Fruit fly (Drosophila melanogaster) whole organism, wandering third instar larva: ENCODE results near the gene Sirt4.

Experiments
- Abd-B ChIP-seq: fragments of >200 bp; optimal IDR thresholded peaks from 2 replicates; lab custom pipeline; 2017; ENCODE audit warnings: missing biosample characterization, missing genetic modification characterization
- CG32264 ChIP-seq: fragments of 200-800 bp; sonication (Bioruptor generic); optimal IDR thresholded peaks from 2 replicates; lab custom pipeline; 2016; ENCODE audit warnings: missing biosample characterization, missing genetic modification characterization
- CG9705 ChIP-seq: fragments of 200-800 bp; sonication (Bioruptor generic); optimal IDR thresholded peaks from 2 replicates; lab custom pipeline; 2018; ENCODE audit warnings: missing biosample characterization, mild to moderate bottlenecking, missing genetic modification characterization
- CrebA ChIP-seq: fragments of 200-800 bp; sonication (Bioruptor generic); optimal IDR thresholded peaks from 2 replicates; lab custom pipeline; 2016; ENCODE audit warnings: missing biosample characterization, mild to moderate bottlenecking, missing genetic modification characterization, borderline replicate concordance
- Dif ChIP-seq: fragments of 200-275, 200-300 bp; sonication (Bioruptor generic); optimal IDR thresholded peaks from 2 replicates; lab custom pipeline; 2018; ENCODE audit warnings: missing biosample characterization, missing genetic modification characterization; ENCODE audit not compliant: partially characterized antibody
- GATAd ChIP-seq: sonication (Bioruptor generic); optimal IDR thresholded peaks from 2 replicates; lab custom pipeline; 2016; ENCODE audit warnings: missing biosample characterization, missing genetic modification characterization
- HLH106 ChIP-seq: fragments of 200-800 bp; optimal IDR thresholded peaks from 3 replicates; lab custom pipeline; 2019; ENCODE audit warnings: missing biosample characterization, mild to moderate bottlenecking, missing genetic modification characterization, moderate library complexity
- Hnf4 ChIP-seq: fragments of 200-800 bp; sonication (Bioruptor generic); optimal IDR thresholded peaks from 2 replicates; lab custom pipeline; 2016; ENCODE audit warnings: missing biosample characterization, mild to moderate bottlenecking, missing genetic modification characterization
- Hr78 ChIP-seq: fragments of >200 bp; optimal IDR thresholded peaks from 2 replicates; lab custom pipeline; 2017; ENCODE audit warnings: missing biosample characterization, missing genetic modification characterization
- Hr83 ChIP-seq: fragments of 200-300 bp; sonication (Bioruptor generic); optimal IDR thresholded peaks from 2 replicates; lab custom pipeline; 2016; ENCODE audit warnings: missing biosample characterization, mild to moderate bottlenecking, missing genetic modification characterization, moderate library complexity; ENCODE audit not compliant: poor library complexity, severe bottlenecking
- Jra ChIP-seq: sonication (Bioruptor generic); optimal IDR thresholded peaks from 2 replicates; lab custom pipeline; 2016; ENCODE audit warnings: missing biosample characterization, missing genetic modification characterization
- Mio ChIP-seq: sonication (Bioruptor generic); optimal IDR thresholded peaks from 2 replicates; lab custom pipeline; 2016; ENCODE audit warnings: missing biosample characterization, missing genetic modification characterization
- Myc ChIP-seq: fragments of >200 bp; optimal IDR thresholded peaks from 2 replicates; lab custom pipeline; 2017
- N ChIP-seq: fragments of >200 bp; optimal IDR thresholded peaks from 2 replicates; lab custom pipeline; 2018; ENCODE audit warnings: missing biosample characterization, missing external identifiers, missing genetic modification characterization
- OdsH ChIP-seq: fragments of 200-800 bp; sonication (Bioruptor generic); optimal IDR thresholded peaks from 2 replicates; lab custom pipeline; 2016; ENCODE audit warnings: missing biosample characterization, mild to moderate bottlenecking, missing genetic modification characterization
- Rel ChIP-seq, 2 experiments: fragments of 200-800 bp; sonication (Bioruptor generic) in 1 of 2; optimal IDR thresholded peaks; 2 replicates in 1 of 2; 3 replicates in 1 of 2; lab custom pipeline; 2016 to 2019; ENCODE audit warnings: mild to moderate bottlenecking in 2 of 2, missing biosample characterization in 2 of 2, missing genetic modification characterization in 2 of 2, moderate library complexity in 1 of 2
- Sp1 ChIP-seq: fragments of 200-800 bp; sonication (Bioruptor generic); optimal IDR thresholded peaks from 3 replicates; lab custom pipeline; 2019; ENCODE audit warnings: missing biosample characterization, mild to moderate bottlenecking, missing genetic modification characterization, moderate library complexity
- Vsx2 ChIP-seq: fragments of 200-300, 225-300 bp; sonication (Bioruptor generic); optimal IDR thresholded peaks from 2 replicates; lab custom pipeline; 2018; ENCODE audit warnings: missing biosample characterization, missing genetic modification characterization; ENCODE audit not compliant: partially characterized antibody
- br ChIP-seq: fragments of 200-800 bp; sonication (Bioruptor generic); optimal IDR thresholded peaks from 2 replicates; lab custom pipeline; 2016; ENCODE audit warnings: missing biosample characterization, missing genetic modification characterization
- brk ChIP-seq: fragments of 200-800 bp; sonication (Bioruptor generic); optimal IDR thresholded peaks from 2 replicates; lab custom pipeline; 2016; ENCODE audit warnings: missing biosample characterization, mild to moderate bottlenecking, missing genetic modification characterization
- dmrt93B ChIP-seq: fragments of 200-800 bp; sonication (Bioruptor generic); optimal IDR thresholded peaks from 2 replicates; lab custom pipeline; 2018; ENCODE audit warnings: missing biosample characterization, mild to moderate bottlenecking, missing genetic modification characterization
- dsf ChIP-seq: sonication (Bioruptor generic); optimal IDR thresholded peaks from 2 replicates; lab custom pipeline; 2016; ENCODE audit warnings: missing biosample characterization, missing genetic modification characterization, borderline replicate concordance
- ey ChIP-seq: fragments of 200-800 bp; sonication (Bioruptor generic); optimal IDR thresholded peaks from 2 replicates; lab custom pipeline; 2016; ENCODE audit warnings: missing biosample characterization, missing genetic modification characterization
- foxo ChIP-seq, 2 experiments: fragments of 200-800 bp; sonication (Bioruptor generic); optimal IDR thresholded peaks; 2 replicates in 1 of 2; 3 replicates in 1 of 2; lab custom pipeline; 2016 to 2017; ENCODE audit warnings: missing biosample characterization in 2 of 2, missing genetic modification characterization in 2 of 2
- fru ChIP-seq: fragments of 200-800 bp; sonication (Bioruptor generic); optimal IDR thresholded peaks from 3 replicates; lab custom pipeline; 2016; ENCODE audit warnings: missing biosample characterization, mild to moderate bottlenecking, missing genetic modification characterization
- h ChIP-seq: fragments of 200-800 bp; sonication (Bioruptor generic); optimal IDR thresholded peaks from 3 replicates; lab custom pipeline; 2016; ENCODE audit warnings: missing biosample characterization, mild to moderate bottlenecking, missing genetic modification characterization
- jim ChIP-seq: fragments of 175-275, 200-325 bp; sonication (Bioruptor generic); optimal IDR thresholded peaks from 2 replicates; lab custom pipeline; 2016; ENCODE audit warnings: missing biosample characterization, mild to moderate bottlenecking, missing genetic modification characterization
- pan ChIP-seq: fragments of >200 bp; optimal IDR thresholded peaks from 2 replicates; lab custom pipeline; 2017
- psq ChIP-seq: fragments of 200-800 bp; sonication (Bioruptor generic); optimal IDR thresholded peaks from 3 replicates; lab custom pipeline; 2017; ENCODE audit warnings: missing biosample characterization, mild to moderate bottlenecking, missing genetic modification characterization, moderate library complexity
- rgr ChIP-seq: fragments of 200-800 bp; sonication (Bioruptor generic); optimal IDR thresholded peaks from 3 replicates; lab custom pipeline; 2016; ENCODE audit warnings: missing biosample characterization, mild to moderate bottlenecking, missing genetic modification characterization
- sage ChIP-seq: fragments of 200-800 bp; sonication (Bioruptor generic); optimal IDR thresholded peaks from 2 replicates; lab custom pipeline; 2016; ENCODE audit warnings: missing biosample characterization, mild to moderate bottlenecking, missing genetic modification characterization
- sv ChIP-seq: fragments of 200-800 bp; sonication (Bioruptor generic); optimal IDR thresholded peaks from 3 replicates; lab custom pipeline; 2016; ENCODE audit warnings: missing biosample characterization, missing genetic modification characterization
- usp ChIP-seq: fragments of >200 bp; optimal IDR thresholded peaks from 2 replicates; lab custom pipeline; 2017; ENCODE audit warnings: missing biosample characterization, missing genetic modification characterization
- woc ChIP-seq: sonication (Bioruptor generic); optimal IDR thresholded peaks from 2 replicates; lab custom pipeline; 2016; ENCODE audit warnings: missing biosample characterization, mild to moderate bottlenecking, missing genetic modification characterization

The Sirt4 gene

dm6 chrX:5678178-5678470 is 12.4 kb upstream of the Sirt4 start:
- no peak for TF ChIP-seq Mio (GFP tag; lab: Kevin White, UChicago)
- TF ChIP-seq sv = peak; percentile 4

dm6 chrX:5677400-5678177 is 11.8 kb upstream of the Sirt4 start:
- TF ChIP-seq Abd-B (GFP tag; lab: Kevin White, UChicago) (no peak), Hr78 (GFP tag; lab: Kevin White, UChicago) (no peak), Sp1 (GFP tag; lab: Kevin White, UChicago) (peak; percentile 70), brk (GFP tag; lab: Kevin White, UChicago) (no peak), pan (lab: Kevin White, UChicago) (no peak), psq (GFP tag; lab: Kevin White, UChicago) (peak; percentile 52), sage (GFP tag; lab: Kevin White, UChicago) (peak; percentile 8), woc (GFP tag; lab: Kevin White, UChicago) (no peak), OdsH (GFP tag; lab: Kevin White, UChicago) (peak; percentile 57), Jra (peak; percentile 60), GATAd (peak; percentile 28), foxo (GFP tag; optimal IDR thresholded peaks at IDR 0.05; lab: Kevin White, UChicago) (peak in 1 of 2 experiments; percentile 59), Dif (GFP tag; lab: Kevin White, UChicago) (no peak), h (GFP tag; lab: Kevin White, UChicago) (peak; percentile 66), Vsx2 (GFP tag; lab: Kevin White, UChicago) (no peak), dmrt93B (peak; percentile 30), jim (GFP tag; lab: Kevin White, UChicago) (no peak), Rel (GFP tag; optimal IDR thresholded peaks at IDR 0.05; lab: Kevin White, UChicago) (no peak), Rel (tag; optimal IDR thresholded peaks at IDR 0.05; lab: Kevin White, UChicago) (no peak), CG9705 (GFP tag; lab: Kevin White, UChicago) (peak; percentile 48), Hnf4 (GFP tag; lab: Kevin White, UChicago) (peak; percentile 73), dsf (GFP tag; lab: Kevin White, UChicago) (peak; percentile 33), br (GFP tag; lab: Kevin White, UChicago) (peak; percentile 63), sv (peak; percentile 77), CG32264 (GFP tag; lab: Kevin White, UChicago) (no peak), rgr (GFP tag; lab: Kevin White, UChicago) (peak; percentile 52), Hr83 (GFP tag; lab: Kevin White, UChicago) (peak; percentile 70), Myc (lab: Kevin White, UChicago) (no peak), usp (GFP tag; lab: Kevin White, UChicago) (no peak), fru (peak; percentile 36), CrebA (no peak), ey (peak; percentile 11), HLH106 (tag; lab: Kevin White, UChicago) (peak; percentile 8)
- TF ChIP-seq, all 38 proteins: peak for 19

dm6 chrX:5676855-5677254 is 11.1 kb upstream of the Sirt4 start:
- no peak for TF ChIP-seq N (GFP tag; lab: Kevin White, UChicago)
- TF ChIP-seq Rel (GFP tag; optimal IDR thresholded peaks at IDR 0.05; lab: Kevin White, UChicago) = no peak
- peak; percentile 85 for TF ChIP-seq Rel (tag; optimal IDR thresholded peaks at IDR 0.05; lab: Kevin White, UChicago)
- TF ChIP-seq woc (GFP tag; lab: Kevin White, UChicago) = no peak
